Worm (Caenorhabditis elegans) whole organism, midembryonic: ENCODE measurements around the gene F09E10.1.

Experiments used
- cog-1 ChIP-seq: sonication (generic microtip); optimal IDR thresholded peaks from 2 replicates; lab custom pipeline; 2016; ENCODE audit warnings: missing genetic modification characterization, missing compliant biosample characterization
- flt-1 ChIP-seq: fragments of 200-800 bp; sonication (Bioruptor generic); IDR thresholded peaks from 2 replicates; pipeline ENCODE4 v1.3.6; 2022; ENCODE audit warnings: missing genetic modification characterization, missing compliant biosample characterization
- med-1 ChIP-seq: sonication (generic microtip); optimal IDR thresholded peaks from 2 replicates; lab custom pipeline; 2017; ENCODE audit warnings: missing genetic modification characterization, mild to moderate bottlenecking, missing compliant biosample characterization, antibody characterized with exemption, missing genetic modification reagents; ENCODE audit not compliant: insufficient read depth

DNA sequence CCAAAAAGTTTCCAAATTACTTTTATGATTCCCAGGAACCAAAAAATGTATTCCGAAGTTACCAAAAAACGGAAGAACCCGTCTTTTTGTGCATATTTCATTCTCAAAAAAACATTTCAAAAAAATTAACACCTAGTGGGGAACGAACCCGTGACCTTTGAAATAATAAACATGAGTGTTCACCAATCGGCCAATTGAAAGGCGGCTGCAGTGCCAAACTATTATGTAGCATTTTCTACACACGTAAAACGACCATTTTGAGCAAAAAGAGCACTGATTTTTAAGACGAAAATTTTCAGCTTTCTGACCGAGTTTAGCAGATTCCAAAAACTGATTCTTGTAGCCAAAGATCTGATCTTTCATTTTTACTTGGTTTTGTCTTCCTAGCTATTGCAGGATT is 11.6 kb upstream of the F09E10.1 start:
- TF ChIP-seq cog-1: no peak
- TF ChIP-seq flt-1: no peak
- no peak for TF ChIP-seq med-1 (GFP tag; lab: Kevin White, UChicago)
